Worm (Caenorhabditis elegans) whole organism, early embryonic: Measurements from ENCODE around the gene prdh-1.

Source experiments
- B0310.2 ChIP-seq: sonication (generic microtip); optimal IDR thresholded peaks from 2 replicates; lab custom pipeline; 2016; ENCODE audit warnings: mild to moderate bottlenecking, missing genetic modification characterization, missing compliant biosample characterization
- F13C5.2 ChIP-seq: sonication (generic microtip); optimal IDR thresholded peaks from 2 replicates; lab custom pipeline; 2017; ENCODE audit warnings: mild to moderate bottlenecking, missing genetic modification characterization, inconsistent platforms, missing compliant biosample characterization
- aly-1 ChIP-seq: sonication (generic microtip); optimal IDR thresholded peaks from 2 replicates; lab custom pipeline; 2016; ENCODE audit warnings: missing genetic modification characterization, missing compliant biosample characterization
- ama-1 ChIP-seq: fragments of 150-350 bp; optimal IDR thresholded peaks from 2 replicates; lab custom pipeline; 2014
- ceh-13 ChIP-seq: fragments of 200-800 bp; sonication (Bioruptor generic); optimal IDR thresholded peaks from 2 replicates; lab custom pipeline; 2018; ENCODE audit warnings: mild to moderate bottlenecking, missing genetic modification characterization, missing compliant biosample characterization
- ceh-36 ChIP-seq: sonication (generic microtip); optimal IDR thresholded peaks from 2 replicates; lab custom pipeline; 2016; ENCODE audit warnings: missing genetic modification characterization, inconsistent platforms, missing compliant biosample characterization
- ets-7 ChIP-seq: sonication (generic microtip); optimal IDR thresholded peaks from 2 replicates; lab custom pipeline; 2016; ENCODE audit warnings: missing genotype, missing genetic modification characterization, missing compliant biosample characterization
- flt-1 ChIP-seq: fragments of 200-800 bp; sonication (Bioruptor generic); IDR thresholded peaks from 2 replicates; pipeline ENCODE4 v1.3.6; 2022; ENCODE audit warnings: missing genetic modification characterization, missing compliant biosample characterization
- hmbx-1 ChIP-seq: sonication (generic microtip); optimal IDR thresholded peaks from 2 replicates; lab custom pipeline; 2016; ENCODE audit warnings: mild to moderate bottlenecking, missing genetic modification characterization, missing compliant biosample characterization
- hmg-4 ChIP-seq: fragments of 200-800 bp; sonication (Bioruptor generic); optimal IDR thresholded peaks from 2 replicates; lab custom pipeline; 2018; ENCODE audit warnings: mild to moderate bottlenecking, missing genetic modification characterization, missing compliant biosample characterization
- hnd-1 ChIP-seq: sonication (generic microtip); optimal IDR thresholded peaks from 2 replicates; lab custom pipeline; 2016; ENCODE audit warnings: missing genetic modification characterization, missing compliant biosample characterization
- pes-1 ChIP-seq: fragments of 200-800 bp; sonication (Bioruptor generic); IDR thresholded peaks from 2 replicates; pipeline ENCODE4 v1.3.6; 2022; ENCODE audit warnings: missing genetic modification reagents, missing genetic modification characterization, missing compliant biosample characterization
- scrt-1 ChIP-seq: fragments of 200-800 bp; sonication (Bioruptor generic); IDR thresholded peaks from 2 replicates; pipeline ENCODE4 v1.3.6; 2022; ENCODE audit warnings: missing genetic modification characterization, missing compliant biosample characterization
- sea-1 ChIP-seq: fragments of 200-800 bp; sonication (Bioruptor generic); conservative IDR thresholded peaks from 2 replicates; pipeline ENCODE4 v1.3.6; 2022; ENCODE audit warnings: missing genetic modification characterization, missing compliant biosample characterization
- tbx-11 ChIP-seq: fragments of 200-800 bp; sonication (Bioruptor generic); IDR thresholded peaks from 2 replicates; pipeline ENCODE4 v1.3.6; 2022; ENCODE audit warnings: missing genetic modification characterization, missing compliant biosample characterization
- tbx-37 ChIP-seq: fragments of 200-800 bp; sonication (Bioruptor generic); conservative IDR thresholded peaks from 2 replicates; pipeline ENCODE4 v1.3.6; 2022; ENCODE audit warnings: missing genetic modification reagents, missing genetic modification characterization, missing compliant biosample characterization
- tra-4 ChIP-seq: sonication (generic microtip); optimal IDR thresholded peaks from 2 replicates; lab custom pipeline; 2017; ENCODE audit warnings: missing genetic modification characterization, missing compliant biosample characterization

The prdh-1 gene

DNA sequence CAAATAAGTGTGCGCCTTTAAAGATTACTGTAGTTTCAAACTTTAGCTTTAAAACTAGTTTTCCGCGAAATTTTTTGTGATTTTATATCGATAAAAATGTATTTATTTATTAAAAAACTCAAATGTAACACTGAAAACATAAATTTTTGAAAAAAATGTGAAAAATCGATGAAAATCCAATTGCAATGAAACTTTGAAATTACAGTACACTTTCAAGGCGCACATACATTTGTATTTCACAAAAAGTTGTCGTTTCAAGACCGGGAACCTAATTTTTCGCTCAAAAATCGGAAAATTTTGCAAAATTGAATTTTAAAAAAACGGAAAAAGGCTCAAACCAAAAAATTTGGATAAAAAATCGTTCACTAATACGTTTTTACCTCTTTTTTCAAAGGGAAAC is 4.0 kb upstream of the prdh-1 start:
- TF ChIP-seq tbx-37 (GFP tag; lab: Robert Waterston, UW) (no peak), F13C5.2 (no peak), pes-1 (GFP tag; lab: Robert Waterston, UW) (no peak), ceh-36 (no peak), hmg-4 (no peak), aly-1 (tag; lab: Kevin White, UChicago) (no peak), hnd-1 (tag; lab: Kevin White, UChicago) (no peak), hmbx-1 (tag; lab: Kevin White, UChicago) (no peak)

ce11 chrIV:13879851-13880250 is 3.4 kb upstream of the prdh-1 start, which contains the start of gene B0513.4:
TSS of gene B0513.4 (plus strand) at chrIV:13880151.
- TF ChIP-seq B0310.2 (no peak), ets-7 (no peak), ceh-13 (GFP tag; lab: Kevin White, UChicago) (no peak), tbx-11 (GFP tag; lab: Robert Waterston, UW) (no peak), pes-1 (GFP tag; lab: Robert Waterston, UW) (no peak), hmbx-1 (tag; lab: Kevin White, UChicago) (no peak), flt-1 (GFP tag; lab: Robert Waterston, UW) (no peak), F13C5.2 (no peak), hnd-1 (tag; lab: Kevin White, UChicago) (no peak), ama-1 (no peak), sea-1 (GFP tag; lab: Robert Waterston, UW) (no peak), ceh-36 (no peak), scrt-1 (GFP tag; lab: Robert Waterston, UW) (no peak), tra-4 (tag; lab: Kevin White, UChicago) (no peak), aly-1 (tag; lab: Kevin White, UChicago) (no peak), tbx-37 (GFP tag; lab: Robert Waterston, UW) (no peak), hmg-4 (no peak)

ce11 chrIV:13878738-13879137 is 2.3 kb upstream of the prdh-1 start:
- TF ChIP-seq ets-7 (no peak), ceh-13 (GFP tag; lab: Kevin White, UChicago) (no peak), flt-1 (GFP tag; lab: Robert Waterston, UW) (no peak), hnd-1 (tag; lab: Kevin White, UChicago) (no peak), tbx-37 (GFP tag; lab: Robert Waterston, UW) (no peak), sea-1 (GFP tag; lab: Robert Waterston, UW) (no peak), pes-1 (GFP tag; lab: Robert Waterston, UW) (no peak)

ce11 chrIV:13878123-13878522 is 1.7 kb upstream of the prdh-1 start:
- TF ChIP-seq hmg-4 (no peak), F13C5.2 (no peak), ceh-13 (GFP tag; lab: Kevin White, UChicago) (no peak), scrt-1 (GFP tag; lab: Robert Waterston, UW) (no peak), flt-1 (GFP tag; lab: Robert Waterston, UW) (no peak), tra-4 (tag; lab: Kevin White, UChicago) (no peak)

- no peak for TF ChIP-seq hmbx-1 (tag; lab: Kevin White, UChicago)
- no peak for TF ChIP-seq tbx-37 (GFP tag; lab: Robert Waterston, UW)
- TF ChIP-seq pes-1 (GFP tag; lab: Robert Waterston, UW): no peak
- no peak for TF ChIP-seq aly-1 (tag; lab: Kevin White, UChicago)
- no peak for TF ChIP-seq tbx-11 (GFP tag; lab: Robert Waterston, UW)
- TF ChIP-seq tra-4 (tag; lab: Kevin White, UChicago): no peak
Measured at ce11 chrIV:13877707-13878106, 1.3 kb upstream of the prdh-1 start.

ce11 chrIV:13870085-13870484 is 6.3 kb downstream of the prdh-1 start:
- TF ChIP-seq flt-1 (GFP tag; lab: Robert Waterston, UW) (no peak), ets-7 (no peak), pes-1 (GFP tag; lab: Robert Waterston, UW) (no peak), sea-1 (GFP tag; lab: Robert Waterston, UW) (no peak), F13C5.2 (no peak), ceh-13 (GFP tag; lab: Kevin White, UChicago) (no peak), hnd-1 (tag; lab: Kevin White, UChicago) (no peak), hmbx-1 (tag; lab: Kevin White, UChicago) (no peak), ama-1 (no peak), aly-1 (tag; lab: Kevin White, UChicago) (no peak)

DNA sequence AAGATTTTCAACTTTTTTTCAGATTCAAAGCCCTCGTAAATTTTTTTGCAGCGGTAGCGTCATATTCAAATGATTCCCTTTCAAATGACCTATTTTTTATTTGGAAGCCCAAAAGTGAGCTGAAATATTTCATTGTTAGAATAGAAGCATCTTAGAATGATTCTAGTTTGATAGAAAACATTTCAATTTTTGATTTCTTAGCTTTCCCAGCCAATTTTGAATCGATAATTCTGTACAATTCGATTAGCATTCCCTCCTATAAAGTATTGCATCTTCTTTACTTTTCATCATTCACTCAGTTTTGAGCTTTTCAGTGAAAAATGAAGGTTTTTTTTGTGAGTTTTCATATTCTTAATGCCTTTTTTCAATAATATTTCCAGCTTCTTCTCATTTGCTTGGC is 9.7 kb downstream of the prdh-1 start, which contains the start of gene B0513.90:
B0513.90 (plus strand) TSS at position 301 of the 400 bp plus-strand sequence.
- TF ChIP-seq ets-7 (no peak), hnd-1 (tag; lab: Kevin White, UChicago) (no peak), flt-1 (GFP tag; lab: Robert Waterston, UW) (no peak), B0310.2 (no peak), F13C5.2 (no peak), pes-1 (GFP tag; lab: Robert Waterston, UW) (no peak), tbx-11 (GFP tag; lab: Robert Waterston, UW) (no peak), ceh-36 (no peak), ceh-13 (GFP tag; lab: Kevin White, UChicago) (no peak)

- TF ChIP-seq scrt-1 (GFP tag; lab: Robert Waterston, UW) (no peak), aly-1 (tag; lab: Kevin White, UChicago) (no peak), tra-4 (tag; lab: Kevin White, UChicago) (no peak), ceh-36 (no peak), hmbx-1 (tag; lab: Kevin White, UChicago) (no peak), hmg-4 (no peak), tbx-11 (GFP tag; lab: Robert Waterston, UW) (no peak), pes-1 (GFP tag; lab: Robert Waterston, UW) (no peak), ets-7 (no peak), B0310.2 (no peak), flt-1 (GFP tag; lab: Robert Waterston, UW) (no peak), ceh-13 (GFP tag; lab: Kevin White, UChicago) (no peak), tbx-37 (GFP tag; lab: Robert Waterston, UW) (no peak), F13C5.2 (no peak), sea-1 (GFP tag; lab: Robert Waterston, UW) (no peak), ama-1 (no peak), hnd-1 (tag; lab: Kevin White, UChicago) (no peak)
Measured at ce11 chrIV:13865172-13865571, 11.2 kb downstream of the prdh-1 start, which contains the start of gene vamp-8. TSS of gene vamp-8 (minus strand) at chrIV:13865196.
